Worm (Caenorhabditis elegans) whole organism, mixed stage, embryonic: ENCODE measurements around the gene C53C11.1.

Experiments used
- elt-1 ChIP-seq: sonication (generic microtip); optimal IDR thresholded peaks from 2 replicates; lab custom pipeline; 2017; ENCODE audit warnings: missing genetic modification characterization, mild to moderate bottlenecking, missing compliant biosample characterization, antibody characterized with exemption, moderate library complexity, borderline replicate concordance; ENCODE audit not compliant: insufficient read depth
- elt-3 ChIP-seq: fragments of 150-350 bp; optimal IDR thresholded peaks from 2 replicates; lab custom pipeline; 2014; ENCODE audit warnings: missing biosample characterization, missing genetic modification characterization
- ztf-11 ChIP-seq: fragments of 150-350 bp; optimal IDR thresholded peaks from 2 replicates; lab custom pipeline; 2014; ENCODE audit warnings: missing biosample characterization, missing genetic modification characterization

ce11 chrX:17324954-17325353 lies 15.6 kb upstream of the C53C11.1 start:
- no peak for TF ChIP-seq elt-1 (tag; lab: Kevin White, UChicago)
- TF ChIP-seq ztf-11 (tag; lab: Kevin White, UChicago): no peak
- TF ChIP-seq elt-3 (tag; lab: Kevin White, UChicago): no peak
